Worm (Caenorhabditis elegans) whole organism, L1 larva: ENCODE data around the gene W09C2.8.

Experiments used
- C16A3.4 ChIP-seq: fragments of 150-350 bp; optimal IDR thresholded peaks from 2 replicates; lab custom pipeline; 2014; ENCODE audit warnings: missing biosample characterization, missing genetic modification characterization
- ceh-8 ChIP-seq: fragments of 200-800 bp; sonication (Bioruptor generic); optimal IDR thresholded peaks from 2 replicates; lab custom pipeline; 2018; ENCODE audit warnings: mild to moderate bottlenecking, missing genetic modification characterization, moderate library complexity, missing compliant biosample characterization
- fkh-10 ChIP-seq: sonication (generic microtip); optimal IDR thresholded peaks from 2 replicates; lab custom pipeline; 2017; ENCODE audit warnings: missing biosample characterization, missing genetic modification reagents, missing genetic modification characterization
- mab-9 ChIP-seq: fragments of 200-800 bp; sonication (Bioruptor generic); IDR thresholded peaks from 2 replicates; pipeline ENCODE4 v1.3.6; 2022; ENCODE audit warnings: missing genetic modification reagents, missing genetic modification characterization, missing compliant biosample characterization
- nhr-11 ChIP-seq: fragments of 150-350 bp; optimal IDR thresholded peaks from 2 replicates; lab custom pipeline; 2014; ENCODE audit warnings: missing biosample characterization, missing genetic modification characterization
- nhr-237 ChIP-seq: fragments of 150-350 bp; optimal IDR thresholded peaks from 2 replicates; lab custom pipeline; 2014; ENCODE audit warnings: missing biosample characterization, missing genetic modification characterization
- nhr-71 ChIP-seq: sonication (generic microtip); optimal IDR thresholded peaks from 2 replicates; lab custom pipeline; 2016; ENCODE audit warnings: mild to moderate bottlenecking, missing genetic modification characterization, moderate library complexity, missing compliant biosample characterization
- nhr-85 ChIP-seq: sonication (generic microtip); peaks from one replicate; lab custom pipeline; 2016; ENCODE audit warnings: missing genetic modification characterization, inconsistent platforms, missing compliant biosample characterization
- pag-3 ChIP-seq: sonication (generic microtip); optimal IDR thresholded peaks from 2 replicates; lab custom pipeline; 2017; ENCODE audit warnings: missing genetic modification characterization, mild to moderate bottlenecking, missing compliant biosample characterization, antibody characterized with exemption, borderline replicate concordance; ENCODE audit not compliant: insufficient read depth

The W09C2.8 gene

DNA sequence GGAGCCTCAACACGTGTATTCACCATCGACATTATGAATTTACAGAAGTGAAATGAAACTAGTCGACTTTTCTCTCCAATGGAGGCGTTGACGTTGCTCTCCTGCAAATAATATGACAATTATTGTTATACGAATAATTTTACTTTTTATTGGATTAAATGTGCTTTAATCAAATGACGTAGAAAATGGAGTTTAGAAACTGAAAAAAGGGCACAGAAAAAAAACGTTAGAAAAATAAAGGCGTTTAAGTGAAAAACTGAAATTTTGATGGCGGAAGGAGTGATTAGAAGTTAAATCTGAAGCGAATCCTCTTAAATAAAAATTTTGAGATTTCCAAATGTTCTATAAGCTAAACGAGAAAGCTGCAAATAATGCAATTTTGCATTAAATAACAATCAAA is 44.2 kb downstream of the W09C2.8 start, which contains the start of gene npr-2:
npr-2 (minus strand) TSS at position 101 of the 400 bp plus-strand sequence.
- no peak for TF ChIP-seq fkh-10 (GFP tag; lab: Kevin White, UChicago)
- no peak for TF ChIP-seq mab-9
- no peak for TF ChIP-seq nhr-237 (tag; lab: Kevin White, UChicago)
- TF ChIP-seq nhr-71 (tag; lab: Kevin White, UChicago) = no peak
- TF ChIP-seq nhr-85 (tag; lab: Kevin White, UChicago) = no peak
- TF ChIP-seq pag-3 (tag; lab: Kevin White, UChicago) = no peak
- TF ChIP-seq C16A3.4 = no peak
- no peak for TF ChIP-seq nhr-11 (tag; lab: Kevin White, UChicago)
- TF ChIP-seq ceh-8 (GFP tag; lab: Kevin White, UChicago) = no peak
